Worm (Caenorhabditis elegans) whole organism, early embryonic: ENCODE measurements around the gene srlf-26.

Source experiments
- ama-1 ChIP-seq: fragments of 150-350 bp; optimal IDR thresholded peaks from 2 replicates; lab custom pipeline; 2014
- ceh-36 ChIP-seq: sonication (generic microtip); optimal IDR thresholded peaks from 2 replicates; lab custom pipeline; 2016; ENCODE audit warnings: missing genetic modification characterization, inconsistent platforms, missing compliant biosample characterization
- flt-1 ChIP-seq: fragments of 200-800 bp; sonication (Bioruptor generic); IDR thresholded peaks from 2 replicates; pipeline ENCODE4 v1.3.6; 2022; ENCODE audit warnings: missing genetic modification characterization, missing compliant biosample characterization
- tra-4 ChIP-seq: sonication (generic microtip); optimal IDR thresholded peaks from 2 replicates; lab custom pipeline; 2017; ENCODE audit warnings: missing genetic modification characterization, missing compliant biosample characterization

ce11 chrIV:13692522-13692921, 13.8 kb downstream of the srlf-26 start:
- TF ChIP-seq ama-1 (lab: Kevin White, UChicago) (no peak), flt-1 (GFP tag; lab: Robert Waterston, UW) (no peak), tra-4 (tag; lab: Kevin White, UChicago) (no peak), ceh-36 (tag; lab: Kevin White, UChicago) (no peak)
